Fruit fly (Drosophila melanogaster) whole organism, embryonic: Measurements from ENCODE around the gene HP5.
A peak's percentile ranks its signal among the peaks of the same experiment; 100 is the strongest.

Source experiments
- BEAF-32 ChIP-seq: fragments of 200-800 bp; sonication (Bioruptor generic); optimal IDR thresholded peaks from 3 replicates; lab custom pipeline; 2017; ENCODE audit warnings: missing biosample characterization, missing genetic modification characterization, mild to moderate bottlenecking, moderate library complexity, missing genetic modification reagents
- BtbVII ChIP-seq: fragments of 200-800 bp; sonication (Bioruptor generic); optimal IDR thresholded peaks from 3 replicates; lab custom pipeline; 2017; ENCODE audit warnings: missing biosample characterization, mild to moderate bottlenecking, missing genetic modification characterization
- CG10267 ChIP-seq: fragments of 200-800 bp; sonication (Bioruptor generic); optimal IDR thresholded peaks from 2 replicates; lab custom pipeline; 2018; ENCODE audit warnings: missing biosample characterization, mild to moderate bottlenecking, missing genetic modification characterization, moderate library complexity
- CG12155 ChIP-seq: fragments of 200-800 bp; sonication (Bioruptor generic); optimal IDR thresholded peaks from 3 replicates; lab custom pipeline; 2016; ENCODE audit warnings: missing biosample characterization, missing genetic modification characterization
- CG12391 ChIP-seq: fragments of 200-800 bp; sonication (Bioruptor generic); optimal IDR thresholded peaks from 3 replicates; lab custom pipeline; 2018; ENCODE audit warnings: missing biosample characterization, mild to moderate bottlenecking, missing genetic modification characterization, moderate library complexity
- CG12659 ChIP-seq: fragments of 200-800 bp; sonication (Bioruptor generic); optimal IDR thresholded peaks from 3 replicates; lab custom pipeline; 2017; ENCODE audit warnings: mild to moderate bottlenecking, missing biosample characterization, missing genetic modification reagents, missing genetic modification characterization
- CG13296 ChIP-seq: fragments of 200-800 bp; sonication (Bioruptor generic); optimal IDR thresholded peaks from 3 replicates; lab custom pipeline; 2018; ENCODE audit warnings: missing biosample characterization, mild to moderate bottlenecking, missing genetic modification characterization
- CG13894 ChIP-seq: fragments of 200-800 bp; sonication (Bioruptor generic); optimal IDR thresholded peaks from 3 replicates; lab custom pipeline; 2018; ENCODE audit warnings: missing biosample characterization, mild to moderate bottlenecking, missing genetic modification characterization, moderate library complexity
- CG15514 ChIP-seq: fragments of 200-800 bp; sonication (Bioruptor generic); optimal IDR thresholded peaks from 3 replicates; lab custom pipeline; 2017; ENCODE audit warnings: missing biosample characterization, missing genetic modification characterization, mild to moderate bottlenecking, moderate library complexity, missing genetic modification reagents
- CG17359 ChIP-seq: fragments of 200-800 bp; sonication (Bioruptor generic); optimal IDR thresholded peaks from 3 replicates; lab custom pipeline; 2018; ENCODE audit warnings: missing biosample characterization, mild to moderate bottlenecking, missing genetic modification characterization, moderate library complexity
- CG17385 ChIP-seq: fragments of 200-800 bp; sonication (Bioruptor generic); optimal IDR thresholded peaks from 3 replicates; lab custom pipeline; 2018; ENCODE audit warnings: missing biosample characterization, mild to moderate bottlenecking, missing genetic modification characterization
- CG2678 ChIP-seq: fragments of 200-800 bp; sonication (Bioruptor generic); optimal IDR thresholded peaks from 3 replicates; lab custom pipeline; 2019; ENCODE audit warnings: missing biosample characterization, mild to moderate bottlenecking, missing genetic modification characterization, moderate library complexity
- CG6854 ChIP-seq: fragments of 200-800 bp; sonication (Bioruptor generic); optimal IDR thresholded peaks from 3 replicates; lab custom pipeline; 2017; ENCODE audit warnings: missing biosample characterization, mild to moderate bottlenecking, missing genetic modification characterization
- CG7928 ChIP-seq: fragments of 200-800 bp; sonication (Bioruptor generic); optimal IDR thresholded peaks from 2 replicates; lab custom pipeline; 2017; ENCODE audit warnings: missing biosample characterization, mild to moderate bottlenecking, missing genetic modification characterization
- CG9797 ChIP-seq: fragments of 200-800 bp; sonication (Bioruptor generic); optimal IDR thresholded peaks from 3 replicates; lab custom pipeline; 2018; ENCODE audit warnings: missing biosample characterization, mild to moderate bottlenecking, missing genetic modification characterization
- CTCF ChIP-seq: fragments of 200-800 bp; sonication (Bioruptor generic); optimal IDR thresholded peaks from 2 replicates; lab custom pipeline; 2017; ENCODE audit warnings: missing biosample characterization, mild to moderate bottlenecking, missing genetic modification characterization, moderate library complexity
- CrebB ChIP-seq: fragments of 200-800 bp; sonication (Bioruptor generic); optimal IDR thresholded peaks from 3 replicates; lab custom pipeline; 2018; ENCODE audit warnings: missing biosample characterization, mild to moderate bottlenecking, missing genetic modification characterization
- Deaf1 ChIP-seq: fragments of 200-800 bp; optimal IDR thresholded peaks from 3 replicates; lab custom pipeline; 2019; ENCODE audit warnings: missing biosample characterization, mild to moderate bottlenecking, missing genetic modification characterization, moderate library complexity
- Dek ChIP-seq: fragments of 200-800 bp; sonication (Bioruptor generic); optimal IDR thresholded peaks from 3 replicates; lab custom pipeline; 2019; ENCODE audit warnings: missing biosample characterization, mild to moderate bottlenecking, missing genetic modification characterization, moderate library complexity
- Ets65A ChIP-seq: fragments of 200-800 bp; sonication (Bioruptor generic); peaks from one replicate; lab custom pipeline; 2016; ENCODE audit warnings: missing biosample characterization, missing genetic modification characterization
- Hand ChIP-seq: fragments of 200-800 bp; sonication (Bioruptor generic); optimal IDR thresholded peaks from 2 replicates; lab custom pipeline; 2017; ENCODE audit warnings: mild to moderate bottlenecking, missing biosample characterization, missing genetic modification reagents, missing genetic modification characterization
- HmgZ ChIP-seq: fragments of 200-800 bp; sonication (Bioruptor generic); optimal IDR thresholded peaks from 2 replicates; lab custom pipeline; 2018; ENCODE audit warnings: missing biosample characterization, mild to moderate bottlenecking, missing genetic modification characterization
- Hmr ChIP-seq: fragments of 200-800 bp; sonication (Bioruptor generic); optimal IDR thresholded peaks from 3 replicates; lab custom pipeline; 2017; ENCODE audit warnings: mild to moderate bottlenecking, missing biosample characterization, missing genetic modification reagents, missing genetic modification characterization
- Jarid2 ChIP-seq: fragments of 200-800 bp; sonication (Bioruptor generic); optimal IDR thresholded peaks from 3 replicates; lab custom pipeline; 2017; ENCODE audit warnings: mild to moderate bottlenecking, missing biosample characterization, missing genetic modification reagents, missing genetic modification characterization
- Med ChIP-seq: fragments of 200-800 bp; sonication (Bioruptor generic); peaks from one replicate; lab custom pipeline; 2016; ENCODE audit warnings: missing biosample characterization, missing genetic modification characterization, mild to moderate bottlenecking, inconsistent platforms, moderate library complexity
- Mes4 ChIP-seq: fragments of 200-800 bp; sonication (Bioruptor generic); optimal IDR thresholded peaks from 2 replicates; lab custom pipeline; 2016; ENCODE audit warnings: missing biosample characterization, missing genetic modification characterization
- Myb ChIP-seq: fragments of 200-800 bp; sonication (Bioruptor generic); optimal IDR thresholded peaks from 2 replicates; lab custom pipeline; 2016; ENCODE audit warnings: missing biosample characterization, missing genetic modification characterization
- Nf-YC ChIP-seq: fragments of 200-800 bp; optimal IDR thresholded peaks from 3 replicates; lab custom pipeline; 2019; ENCODE audit warnings: missing biosample characterization, mild to moderate bottlenecking, missing genetic modification characterization, moderate library complexity
- Pdp1 ChIP-seq, 2 experiments: fragments of 200-800 bp; sonication (Bioruptor generic); optimal IDR thresholded peaks; 3 replicates each; lab custom pipeline; 2016; ENCODE audit warnings: missing biosample characterization in 2 of 2, missing genetic modification characterization in 2 of 2, mild to moderate bottlenecking in 1 of 2, moderate library complexity in 1 of 2
- Rx ChIP-seq: fragments of 200-800 bp; sonication (Bioruptor generic); IDR thresholded peaks from 2 replicates; pipeline ENCODE4 v1.3.6; 2022; ENCODE audit warnings: missing biosample characterization, missing genetic modification characterization
- Sin3A ChIP-seq: fragments of >200 bp; optimal IDR thresholded peaks from 2 replicates; lab custom pipeline; 2018
- Sry-δ ChIP-seq: fragments of 200-800 bp; sonication (Bioruptor generic); optimal IDR thresholded peaks from 2 replicates; lab custom pipeline; 2016; ENCODE audit warnings: missing biosample characterization, missing genetic modification characterization
- TFAM ChIP-seq: fragments of 200-800 bp; sonication (Bioruptor generic); optimal IDR thresholded peaks from 2 replicates; lab custom pipeline; 2017; ENCODE audit warnings: missing biosample characterization, missing genetic modification characterization, inconsistent platforms
- cg ChIP-seq: fragments of 200-800 bp; sonication (Bioruptor generic); optimal IDR thresholded peaks from 3 replicates; lab custom pipeline; 2019; ENCODE audit warnings: missing biosample characterization, mild to moderate bottlenecking, missing genetic modification characterization, moderate library complexity
- ems ChIP-seq: fragments of 200-800 bp; sonication (Bioruptor generic); optimal IDR thresholded peaks from 3 replicates; lab custom pipeline; 2016; ENCODE audit warnings: missing biosample characterization, missing genetic modification characterization
- exex ChIP-seq: fragments of 200-800 bp; sonication (Bioruptor generic); optimal IDR thresholded peaks from 4 replicates; lab custom pipeline; 2018; ENCODE audit warnings: missing biosample characterization, mild to moderate bottlenecking, missing genetic modification characterization, moderate library complexity
- grau ChIP-seq: fragments of 200-800 bp; optimal IDR thresholded peaks from 3 replicates; lab custom pipeline; 2019; ENCODE audit warnings: missing biosample characterization, mild to moderate bottlenecking, missing genetic modification characterization, moderate library complexity
- lab ChIP-seq: fragments of 200-800 bp; sonication (Bioruptor generic); optimal IDR thresholded peaks from 3 replicates; lab custom pipeline; 2017; ENCODE audit warnings: missing biosample characterization, missing genetic modification characterization, mild to moderate bottlenecking, moderate library complexity, missing genetic modification reagents
- lilli ChIP-seq: fragments of 200-800 bp; sonication (Bioruptor generic); optimal IDR thresholded peaks from 3 replicates; lab custom pipeline; 2016; ENCODE audit warnings: missing biosample characterization, missing genetic modification characterization
- mam ChIP-seq: fragments of 200-800 bp; sonication (Bioruptor generic); optimal IDR thresholded peaks from 3 replicates; lab custom pipeline; 2016; ENCODE audit warnings: missing biosample characterization, missing genetic modification characterization
- nerfin-2 ChIP-seq: fragments of 200-800 bp; sonication (Bioruptor generic); IDR thresholded peaks from 2 replicates; pipeline ENCODE4 v1.3.6; 2022; ENCODE audit warnings: missing biosample characterization, missing genetic modification characterization; ENCODE audit not compliant: partially characterized antibody
- nmo ChIP-seq: fragments of 200-800 bp; sonication (Bioruptor generic); optimal IDR thresholded peaks from 2 replicates; lab custom pipeline; 2018; ENCODE audit warnings: missing biosample characterization, mild to moderate bottlenecking, missing genetic modification characterization, moderate library complexity
- phol ChIP-seq: fragments of 200-800 bp; sonication (Bioruptor generic); optimal IDR thresholded peaks from 3 replicates; lab custom pipeline; 2018; ENCODE audit warnings: missing biosample characterization, mild to moderate bottlenecking, missing genetic modification characterization, moderate library complexity
- pzg ChIP-seq: fragments of 200-800 bp; sonication (Bioruptor generic); optimal IDR thresholded peaks from 3 replicates; lab custom pipeline; 2018; ENCODE audit warnings: missing biosample characterization, mild to moderate bottlenecking, missing genetic modification characterization, moderate library complexity
- sens ChIP-seq: fragments of 200-800 bp; sonication (Bioruptor generic); peaks from one replicate; lab custom pipeline; 2016; ENCODE audit warnings: missing biosample characterization, missing genetic modification characterization
- sqz ChIP-seq: fragments of 200-800 bp; sonication (Bioruptor generic); optimal IDR thresholded peaks from 3 replicates; lab custom pipeline; 2018; ENCODE audit warnings: missing biosample characterization, mild to moderate bottlenecking, missing genetic modification characterization
- sug ChIP-seq: fragments of 200-800 bp; optimal IDR thresholded peaks from 2 replicates; lab custom pipeline; 2019; ENCODE audit warnings: missing biosample characterization, mild to moderate bottlenecking, missing genetic modification characterization, moderate library complexity
- tna ChIP-seq: fragments of 200-800 bp; sonication (Bioruptor generic); IDR thresholded peaks from 2 replicates; pipeline ENCODE4 v1.3.6; 2022; ENCODE audit warnings: missing biosample characterization, missing genetic modification characterization; ENCODE audit not compliant: partially characterized antibody
- trem ChIP-seq: fragments of 200-800 bp; optimal IDR thresholded peaks from 3 replicates; lab custom pipeline; 2019; ENCODE audit warnings: missing biosample characterization, mild to moderate bottlenecking, missing genetic modification characterization, moderate library complexity

HP5 gene

dm6 chrX:11492916-11493590, 38.5 kb downstream of the HP5 start, which contains the start of gene Drak (continued):
- TF ChIP-seq Med (GFP tag; lab: Kevin White, UChicago) (peak; percentile 85), Hmr (GFP tag; lab: Kevin White, UChicago) (peak; percentile 26), CG12391 (tag; lab: Kevin White, UChicago) (peak; percentile 1), Rx (no peak), Sin3A (lab: Kevin White, UChicago) (peak; percentile 82), tna (GFP tag; lab: Robert Waterston, UW) (no peak), trem (tag; lab: Kevin White, UChicago) (peak; percentile 17), CG15514 (GFP tag; lab: Kevin White, UChicago) (peak; percentile 54), exex (tag; lab: Kevin White, UChicago) (peak; percentile 23), CG17359 (tag; lab: Kevin White, UChicago) (peak; percentile 12), CG17385 (GFP tag; lab: Kevin White, UChicago) (peak; percentile 73), mam (no peak), sens (GFP tag; lab: Kevin White, UChicago) (peak; percentile 61), Nf-YC (peak; percentile 20), sqz (GFP tag; lab: Kevin White, UChicago) (peak; percentile 63), CG12155 (GFP tag; lab: Kevin White, UChicago) (no peak), cg (GFP tag; lab: Kevin White, UChicago) (peak; percentile 67), TFAM (GFP tag; lab: Kevin White, UChicago) (no peak), CG2678 (tag; lab: Kevin White, UChicago) (peak; percentile 20), CTCF (peak; percentile 22), CG12659 (peak; percentile 67), CG7928 (GFP tag; lab: Kevin White, UChicago) (no peak), Ets65A (GFP tag; lab: Kevin White, UChicago) (peak; percentile 63), grau (tag; lab: Kevin White, UChicago) (peak; percentile 13), sug (peak; percentile 19), Deaf1 (tag; lab: Kevin White, UChicago) (peak; percentile 28), lilli (peak; percentile 2), CG10267 (tag; lab: Kevin White, UChicago) (peak; percentile 55), BEAF-32 (GFP tag; lab: Kevin White, UChicago) (peak; percentile 44), phol (tag; lab: Kevin White, UChicago) (peak; percentile 1), nerfin-2 (no peak), BtbVII (GFP tag; lab: Kevin White, UChicago) (peak; percentile 26), CrebB (tag; lab: Kevin White, UChicago) (peak; percentile 20), Mes4 (GFP tag; lab: Kevin White, UChicago) (peak; percentile 23), ems (no peak), Sry-δ (GFP tag; lab: Kevin White, UChicago) (peak; percentile 39), Myb (peak; percentile 75), Dek (tag; lab: Kevin White, UChicago) (peak; percentile 25), CG9797 (GFP tag; lab: Kevin White, UChicago) (peak; percentile 94), Hand (peak; percentile 24), CG13894 (tag; lab: Kevin White, UChicago) (peak; percentile 24), Jarid2 (GFP tag; lab: Kevin White, UChicago) (peak; percentile 96), CG6854 (peak; percentile 4), pzg (GFP tag; lab: Kevin White, UChicago) (peak; percentile 88), Pdp1 (GFP tag; optimal IDR thresholded peaks at IDR 0.05; lab: Kevin White, UChicago) (peak in 1 of 2 experiments; percentile 57), nmo (peak; percentile 31), HmgZ (peak; percentile 20), CG13296 (GFP tag; lab: Kevin White, UChicago) (peak; percentile 14), lab (peak; percentile 43)
